Worm (Caenorhabditis elegans): Measurements from ENCODE around the gene math-7.

ce11 chrII:1912741-1913140 lies 26.5 kb upstream of the math-7 start, which contains the start of gene math-31:
- TF ChIP-seq nhr-237 (tag; optimal IDR thresholded peaks at IDR 0.05) (no peak), egl-27 (tag; optimal IDR thresholded peaks at IDR 0.05) (no peak), lsy-2 (tag; optimal IDR thresholded peaks at IDR 0.05) (no peak)
